Worm (Caenorhabditis elegans) whole organism, L1 larva: ENCODE results near the gene faah-1.

Experiments
- C16A3.4 ChIP-seq: fragments of 150-350 bp; optimal IDR thresholded peaks from 2 replicates; lab custom pipeline; 2014; ENCODE audit warnings: missing biosample characterization, missing genetic modification characterization
- Y116A8C.19 ChIP-seq: sonication (generic microtip); optimal IDR thresholded peaks from 2 replicates; lab custom pipeline; 2016; ENCODE audit warnings: missing compliant biosample characterization, missing genetic modification characterization, borderline replicate concordance
- aha-1 ChIP-seq: fragments of 150-350 bp; optimal IDR thresholded peaks from 2 replicates; lab custom pipeline; 2014; ENCODE audit warnings: missing biosample characterization, missing genetic modification characterization
- alr-1 ChIP-seq: fragments of 200-800 bp; sonication (Bioruptor generic); optimal IDR thresholded peaks from 2 replicates; lab custom pipeline; 2018; ENCODE audit warnings: borderline replicate concordance, mild to moderate bottlenecking, missing genetic modification characterization, missing compliant biosample characterization
- aly-2 ChIP-seq: fragments of 150-350 bp; optimal IDR thresholded peaks from 2 replicates; lab custom pipeline; 2014; ENCODE audit warnings: missing biosample characterization, missing genetic modification characterization
- ceh-8 ChIP-seq: fragments of 200-800 bp; sonication (Bioruptor generic); optimal IDR thresholded peaks from 2 replicates; lab custom pipeline; 2018; ENCODE audit warnings: mild to moderate bottlenecking, missing genetic modification characterization, moderate library complexity, missing compliant biosample characterization
- ceh-90 ChIP-seq: sonication (generic microtip); optimal IDR thresholded peaks from 2 replicates; lab custom pipeline; 2016; ENCODE audit warnings: missing genetic modification characterization, missing compliant biosample characterization
- dpl-1 ChIP-seq, 3 experiments: fragments of 150-350 bp in 2 of 3; sonication (generic microtip) in 1 of 3; optimal IDR thresholded peaks; 2 replicates each; lab custom pipeline; 2014 to 2017; ENCODE audit warnings: missing biosample characterization in 3 of 3, missing genetic modification characterization in 3 of 3, missing genetic modification reagents in 3 of 3
- egl-27 ChIP-seq, 2 experiments: fragments of 150-350 bp in 1 of 2; sonication (generic microtip); optimal IDR thresholded peaks; 3 replicates each; lab custom pipeline; 2017 to 2018; ENCODE audit warnings: missing biosample characterization in 2 of 2, missing genetic modification characterization in 2 of 2, missing genetic modification reagents in 2 of 2
- elt-3 ChIP-seq, 6 experiments: fragments of 150-350 bp in 1 of 6; sonication (generic microtip); optimal IDR thresholded peaks; 2 replicates each; lab custom pipeline; 2017 to 2018; ENCODE audit warnings: missing biosample characterization in 6 of 6, missing genetic modification characterization in 6 of 6, inconsistent platforms in 1 of 6
- fkh-10 ChIP-seq: sonication (generic microtip); optimal IDR thresholded peaks from 2 replicates; lab custom pipeline; 2017; ENCODE audit warnings: missing biosample characterization, missing genetic modification reagents, missing genetic modification characterization
- fkh-4 ChIP-seq: sonication (generic microtip); optimal IDR thresholded peaks from 2 replicates; lab custom pipeline; 2016; ENCODE audit warnings: missing compliant biosample characterization, missing genetic modification characterization, borderline replicate concordance
- fkh-8 ChIP-seq: sonication (generic microtip); optimal IDR thresholded peaks from 2 replicates; lab custom pipeline; 2016; ENCODE audit warnings: mild to moderate bottlenecking, missing genetic modification characterization, missing compliant biosample characterization
- fos-1 ChIP-seq: fragments of 150-350 bp; optimal IDR thresholded peaks from 2 replicates; lab custom pipeline; 2014; ENCODE audit warnings: missing biosample characterization, missing genetic modification characterization
- hlh-4 ChIP-seq: sonication (generic microtip); optimal IDR thresholded peaks from 2 replicates; lab custom pipeline; 2016; ENCODE audit warnings: mild to moderate bottlenecking, missing genetic modification characterization, missing compliant biosample characterization
- irx-1 ChIP-seq: sonication (generic microtip); optimal IDR thresholded peaks from 2 replicates; lab custom pipeline; 2016; ENCODE audit warnings: missing genetic modification characterization, missing compliant biosample characterization
- isw-1 ChIP-seq: fragments of 200-800 bp; sonication (Bioruptor generic); IDR thresholded peaks from 2 replicates; pipeline ENCODE4 v1.3.6; 2022; ENCODE audit warnings: missing genetic modification characterization, missing compliant biosample characterization
- jun-1 ChIP-seq: fragments of 150-350 bp; optimal IDR thresholded peaks from 2 replicates; lab custom pipeline; 2014; ENCODE audit warnings: missing biosample characterization, missing genetic modification reagents, missing genetic modification characterization
- lin-13 ChIP-seq: fragments of 150-350 bp; optimal IDR thresholded peaks from 2 replicates; lab custom pipeline; 2014; ENCODE audit warnings: missing biosample characterization, missing genetic modification reagents, missing genetic modification characterization
- lin-14 ChIP-seq: fragments of 200-800 bp; sonication (Bioruptor generic); optimal IDR thresholded peaks from 2 replicates; lab custom pipeline; 2018; ENCODE audit warnings: mild to moderate bottlenecking, missing genetic modification characterization, moderate library complexity, missing compliant biosample characterization
- lin-15B ChIP-seq: fragments of 150-350 bp; sonication (generic microtip); optimal IDR thresholded peaks from 3 replicates; lab custom pipeline; 2014; ENCODE audit warnings: missing biosample characterization, missing genetic modification characterization
- lir-3 ChIP-seq: sonication (generic microtip); optimal IDR thresholded peaks from 2 replicates; lab custom pipeline; 2016; ENCODE audit warnings: mild to moderate bottlenecking, missing genetic modification characterization, moderate library complexity, missing compliant biosample characterization; ENCODE audit not compliant: poor library complexity
- lsy-2 ChIP-seq, 2 experiments: fragments of 150-350 bp; optimal IDR thresholded peaks; 2 replicates each; lab custom pipeline; 2014; ENCODE audit warnings: missing biosample characterization in 2 of 2, missing genetic modification characterization in 2 of 2
- mab-9 ChIP-seq: fragments of 200-800 bp; sonication (Bioruptor generic); IDR thresholded peaks from 2 replicates; pipeline ENCODE4 v1.3.6; 2022; ENCODE audit warnings: missing genetic modification reagents, missing genetic modification characterization, missing compliant biosample characterization
- mdl-1 ChIP-seq, 2 experiments: fragments of 150-350 bp; optimal IDR thresholded peaks; 2 replicates each; lab custom pipeline; 2014 to 2017; ENCODE audit warnings: missing biosample characterization in 2 of 2, missing genetic modification characterization in 2 of 2, inconsistent platforms in 1 of 2
- mef-2 ChIP-seq: fragments of 150-350 bp; optimal IDR thresholded peaks from 2 replicates; lab custom pipeline; 2014; ENCODE audit warnings: missing biosample characterization, missing genetic modification characterization
- mep-1 ChIP-seq: fragments of 150-350 bp; optimal IDR thresholded peaks from 2 replicates; lab custom pipeline; 2014; ENCODE audit warnings: missing biosample characterization, missing genetic modification characterization
- nhr-11 ChIP-seq: fragments of 150-350 bp; optimal IDR thresholded peaks from 2 replicates; lab custom pipeline; 2014; ENCODE audit warnings: missing biosample characterization, missing genetic modification characterization
- nhr-12 ChIP-seq: sonication (generic microtip); optimal IDR thresholded peaks from 2 replicates; lab custom pipeline; 2017; ENCODE audit warnings: missing biosample characterization, missing genetic modification characterization
- nhr-19 ChIP-seq: fragments of 200-800 bp; sonication (Bioruptor generic); conservative IDR thresholded peaks from 2 replicates; pipeline ENCODE4 v1.3.6; 2022; ENCODE audit warnings: missing genetic modification characterization, missing compliant biosample characterization
- nhr-20 ChIP-seq: sonication (generic microtip); optimal IDR thresholded peaks from 2 replicates; lab custom pipeline; 2016; ENCODE audit warnings: mild to moderate bottlenecking, missing genetic modification characterization, missing compliant biosample characterization
- nhr-47 ChIP-seq: sonication (generic microtip); optimal IDR thresholded peaks from 2 replicates; lab custom pipeline; 2016; ENCODE audit warnings: mild to moderate bottlenecking, missing genetic modification characterization, moderate library complexity, missing compliant biosample characterization
- nhr-71 ChIP-seq: sonication (generic microtip); optimal IDR thresholded peaks from 2 replicates; lab custom pipeline; 2016; ENCODE audit warnings: mild to moderate bottlenecking, missing genetic modification characterization, moderate library complexity, missing compliant biosample characterization
- nhr-76 ChIP-seq: sonication (generic microtip); optimal IDR thresholded peaks from 2 replicates; lab custom pipeline; 2017; ENCODE audit warnings: missing biosample characterization, missing genetic modification characterization
- nhr-84 ChIP-seq: sonication (generic microtip); optimal IDR thresholded peaks from 2 replicates; lab custom pipeline; 2017; ENCODE audit warnings: missing biosample characterization, missing genetic modification characterization
- nhr-90 ChIP-seq: sonication (generic microtip); optimal IDR thresholded peaks from 2 replicates; lab custom pipeline; 2016; ENCODE audit warnings: mild to moderate bottlenecking, missing genetic modification characterization, missing compliant biosample characterization; ENCODE audit not compliant: poor library complexity
- pax-3 ChIP-seq: fragments of 200-800 bp; sonication (Bioruptor generic); optimal IDR thresholded peaks from 2 replicates; lab custom pipeline; 2018; ENCODE audit warnings: mild to moderate bottlenecking, missing genetic modification characterization, moderate library complexity, missing compliant biosample characterization
- pqm-1 ChIP-seq: sonication (generic microtip); optimal IDR thresholded peaks from 3 replicates; lab custom pipeline; 2017; ENCODE audit warnings: missing biosample characterization, missing genetic modification characterization
- rnt-1 ChIP-seq: sonication (generic microtip); optimal IDR thresholded peaks from 2 replicates; lab custom pipeline; 2016; ENCODE audit warnings: mild to moderate bottlenecking, missing genetic modification characterization, moderate library complexity, missing compliant biosample characterization
- skn-1 ChIP-seq: fragments of 150-350 bp; optimal IDR thresholded peaks from 2 replicates; lab custom pipeline; 2014; ENCODE audit warnings: missing biosample characterization, missing genetic modification characterization
- snpc-4 ChIP-seq: fragments of 150-350 bp; optimal IDR thresholded peaks from 2 replicates; lab custom pipeline; 2014; ENCODE audit warnings: missing biosample characterization, missing genetic modification characterization
- snu-23 ChIP-seq: sonication (generic microtip); optimal IDR thresholded peaks from 2 replicates; lab custom pipeline; 2016; ENCODE audit warnings: missing genetic modification characterization, missing compliant biosample characterization
- sox-4 ChIP-seq: sonication (generic microtip); optimal IDR thresholded peaks from 2 replicates; lab custom pipeline; 2016; ENCODE audit warnings: missing genetic modification characterization, missing compliant biosample characterization
- tlp-1 ChIP-seq: fragments of 150-350 bp; optimal IDR thresholded peaks from 2 replicates; lab custom pipeline; 2014; ENCODE audit warnings: missing biosample characterization, missing genetic modification characterization
- unc-130 ChIP-seq: fragments of 150-350 bp; optimal IDR thresholded peaks from 2 replicates; lab custom pipeline; 2017; ENCODE audit warnings: missing biosample characterization, missing genetic modification characterization, inconsistent platforms
- unc-62 ChIP-seq: fragments of 150-350 bp; optimal IDR thresholded peaks from 2 replicates; lab custom pipeline; 2014; ENCODE audit warnings: missing biosample characterization, missing genetic modification reagents, missing genetic modification characterization
- unc-98 ChIP-seq: fragments of 200-800 bp; sonication (Bioruptor generic); IDR thresholded peaks from 2 replicates; pipeline ENCODE4 v1.3.6; 2022; ENCODE audit warnings: missing genetic modification characterization, missing compliant biosample characterization
- xbp-1 ChIP-seq: sonication (generic microtip); optimal IDR thresholded peaks from 2 replicates; lab custom pipeline; 2016; ENCODE audit warnings: missing genetic modification characterization, missing compliant biosample characterization
- ztf-4 ChIP-seq: fragments of 150-350 bp; optimal IDR thresholded peaks from 2 replicates; lab custom pipeline; 2014; ENCODE audit warnings: missing biosample characterization, missing genetic modification characterization

The faah-1 gene

DNA sequence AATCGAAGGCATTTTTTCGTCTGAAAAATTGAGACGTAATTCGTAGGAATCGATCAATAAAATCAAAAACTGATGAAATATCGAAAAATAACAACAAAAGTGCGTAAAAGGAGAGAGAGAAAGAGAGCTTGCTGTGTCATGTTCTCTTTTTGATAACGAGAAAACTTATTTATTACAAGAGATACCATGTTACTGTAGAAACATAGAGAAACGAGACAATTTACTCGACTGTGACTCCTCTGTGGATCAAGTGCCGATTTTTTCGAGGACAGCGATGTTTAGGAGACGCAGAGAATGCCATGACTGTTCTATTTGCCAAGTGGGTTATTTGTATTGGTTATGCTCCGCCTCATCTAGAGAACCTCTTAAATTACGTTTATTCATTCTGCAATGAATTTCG is 25.7 kb upstream of the faah-1 start, which contains the start of gene sph-1 (continued):
- TF ChIP-seq mdl-1 (tag; optimal IDR thresholded peaks at IDR 0.05; lab: Kevin White, UChicago) (peak in 1 of 2 experiments; percentile 13), nhr-90 (tag; lab: Kevin White, UChicago) (no peak), xbp-1 (tag; lab: Kevin White, UChicago) (no peak), lin-14 (peak; percentile 70), nhr-20 (tag; lab: Kevin White, UChicago) (peak; percentile 38), ceh-8 (no peak), unc-98 (GFP tag; lab: Robert Waterston, UW) (no peak), dpl-1 (GFP tag; optimal IDR thresholded peaks at IDR 0.05; lab: Kevin White, UChicago) (no peak), isw-1 (no peak), fkh-10 (GFP tag; lab: Kevin White, UChicago) (no peak)
- TF ChIP-seq, all 84 proteins: peak for 13

DNA sequence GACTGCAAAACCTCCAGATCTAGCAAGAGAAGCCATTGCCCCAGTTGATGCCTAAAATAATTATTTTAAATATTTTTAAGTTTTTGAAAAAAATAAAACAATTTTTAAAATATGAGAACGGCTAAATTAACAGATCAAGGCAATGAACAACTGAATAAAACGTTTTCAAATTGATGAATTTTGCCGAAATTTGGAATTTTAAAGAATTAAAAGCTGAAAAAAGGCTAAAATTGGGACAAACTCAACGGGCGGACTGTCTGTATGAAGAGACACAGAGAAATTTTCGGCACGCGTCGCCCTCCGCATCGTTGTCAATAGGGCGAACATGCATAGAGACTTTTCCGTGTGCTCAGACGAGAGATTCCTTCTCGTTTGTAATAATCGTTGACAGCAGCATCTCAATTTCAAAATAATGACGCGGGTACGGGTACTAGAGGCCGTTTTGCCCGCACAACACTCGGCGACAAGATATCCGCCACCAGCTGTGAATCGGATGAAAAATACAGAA is 23.1 kb upstream of the faah-1 start, which contains the start of the genes isp-1 and islo-1:
isp-1 (minus strand) TSS at position 51 of the 508 bp plus-strand sequence.
islo-1 (plus strand) TSS at position 385 of the 508 bp plus-strand sequence.
- TF ChIP-seq irx-1 (tag; lab: Kevin White, UChicago) (peak; percentile 34), lin-15B (tag; lab: Kevin White, UChicago) (peak; percentile 77), snu-23 (GFP tag; lab: Kevin White, UChicago) (peak; percentile 60), nhr-12 (tag; lab: Kevin White, UChicago) (no peak), egl-27 (tag; optimal IDR thresholded peaks at IDR 0.05; lab: Kevin White, UChicago) (no peak), fkh-8 (tag; lab: Kevin White, UChicago) (peak; percentile 1), C16A3.4 (tag; lab: Kevin White, UChicago) (peak; percentile 74), nhr-19 (no peak), aly-2 (tag; lab: Kevin White, UChicago) (no peak), fkh-10 (GFP tag; lab: Kevin White, UChicago) (no peak), elt-3 (tag; optimal IDR thresholded peaks at IDR 0.05; lab: Kevin White, UChicago) (peak in 1 of 6 experiments; percentile 4), hlh-4 (tag; lab: Kevin White, UChicago) (no peak), unc-130 (peak; percentile 33), nhr-20 (tag; lab: Kevin White, UChicago) (peak; percentile 52), alr-1 (tag; lab: Kevin White, UChicago) (no peak), mdl-1 (tag; optimal IDR thresholded peaks at IDR 0.05; lab: Kevin White, UChicago) (peak in 1 of 2 experiments; percentile 73), xbp-1 (tag; lab: Kevin White, UChicago) (peak; percentile 22), mep-1 (tag; lab: Kevin White, UChicago) (peak; percentile 63), mef-2 (tag; lab: Kevin White, UChicago) (no peak), isw-1 (peak; percentile 8; the same call in 1 of the 2 replicates), aha-1 (no peak), mab-9 (GFP tag; lab: Robert Waterston, UW) (no peak), nhr-84 (tag; lab: Kevin White, UChicago) (no peak), dpl-1 (GFP tag; optimal IDR thresholded peaks at IDR 0.05; lab: Kevin White, UChicago) (peak; percentile 25 to 58 (median 46)), skn-1 (tag; lab: Kevin White, UChicago) (peak; percentile 4), sox-4 (no peak), lin-13 (peak; percentile 26), nhr-47 (tag; lab: Kevin White, UChicago) (peak; percentile 43), fos-1 (no peak), snpc-4 (peak; percentile 6), rnt-1 (tag; lab: Kevin White, UChicago) (peak; percentile 56), unc-62 (no peak), ztf-4 (no peak), pqm-1 (tag; lab: Kevin White, UChicago) (no peak), tlp-1 (tag; lab: Kevin White, UChicago) (no peak), jun-1 (tag; lab: Kevin White, UChicago) (no peak), fkh-4 (no peak), pax-3 (tag; lab: Kevin White, UChicago) (no peak), nhr-76 (no peak), nhr-71 (tag; lab: Kevin White, UChicago) (peak; percentile 60), unc-98 (GFP tag; lab: Robert Waterston, UW) (no peak), lir-3 (no peak), Y116A8C.19 (no peak), lsy-2 (tag; optimal IDR thresholded peaks at IDR 0.05; lab: Kevin White, UChicago) (peak; percentile 12 to 82), ceh-90 (tag; lab: Kevin White, UChicago) (no peak), nhr-11 (no peak)
